Worm (Caenorhabditis elegans): ENCODE data around the gene Y43F8C.23.

- TF ChIP-seq jun-1 (tag; optimal IDR thresholded peaks at IDR 0.05) (no peak), nhr-25 (tag; optimal IDR thresholded peaks at IDR 0.05) (no peak), fkh-10 (GFP tag; optimal IDR thresholded peaks at IDR 0.05) (no peak), ceh-16 (tag; optimal IDR thresholded peaks at IDR 0.05) (no peak), tbx-2 (tag; optimal IDR thresholded peaks at IDR 0.05) (no peak), pqm-1 (tag; optimal IDR thresholded peaks at IDR 0.05) (peak; percentile 65), lsy-12 (tag; optimal IDR thresholded peaks at IDR 0.05) (no peak)
These were observed 39.6 kb upstream of the Y43F8C.23 start, which contains the start of gene clec-49 for ce11 chrV:19751124-19751523.
